Worm (Caenorhabditis elegans): ENCODE data around the gene srab-20.

DNA sequence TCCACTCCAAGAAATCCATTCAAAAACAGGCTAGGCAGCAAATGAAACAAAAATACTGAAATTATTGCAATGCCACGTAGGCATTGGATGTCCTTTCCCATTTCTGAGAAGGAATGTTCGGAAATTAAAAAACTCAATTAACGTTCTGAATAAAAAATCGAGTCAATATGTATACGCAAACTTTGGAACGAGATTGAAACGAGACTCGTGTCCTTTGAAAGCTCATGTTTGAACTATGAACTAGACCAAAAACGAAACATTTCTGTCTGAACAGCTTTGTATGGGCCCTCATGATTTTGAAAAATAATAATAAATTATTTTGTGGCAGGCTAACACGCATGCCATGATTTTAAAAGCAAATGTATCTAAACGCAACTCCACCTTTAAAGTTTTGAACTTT, 46.2 kb downstream of the srab-20 start, which contains the start of gene oac-2:
- TF ChIP-seq ceh-82 (tag; optimal IDR thresholded peaks at IDR 0.05) (no peak), ztf-4 (tag; optimal IDR thresholded peaks at IDR 0.05) (no peak), lin-11 (tag; optimal IDR thresholded peaks at IDR 0.05) (no peak), nhr-12 (tag; optimal IDR thresholded peaks at IDR 0.05) (no peak), R02D3.7 (tag; optimal IDR thresholded peaks at IDR 0.05) (no peak), nhr-6 (tag; optimal IDR thresholded peaks at IDR 0.05) (no peak), elt-1 (tag; optimal IDR thresholded peaks at IDR 0.05) (no peak), elt-3 (tag; optimal IDR thresholded peaks at IDR 0.05) (no peak), mab-5 (tag; optimal IDR thresholded peaks at IDR 0.05) (no peak), ztf-11 (tag; optimal IDR thresholded peaks at IDR 0.05) (no peak), unc-62 (GFP tag; optimal IDR thresholded peaks at IDR 0.05) (no peak), nhr-237 (tag; optimal IDR thresholded peaks at IDR 0.05) (no peak), sma-9 (GFP tag; optimal IDR thresholded peaks at IDR 0.05) (no peak), sma-9 (tag; optimal IDR thresholded peaks at IDR 0.05) (no peak), snpc-4 (tag; optimal IDR thresholded peaks at IDR 0.05) (no peak)
